Fruit fly (Drosophila melanogaster): ENCODE measurements around the gene Elys.

The Elys gene

DNA sequence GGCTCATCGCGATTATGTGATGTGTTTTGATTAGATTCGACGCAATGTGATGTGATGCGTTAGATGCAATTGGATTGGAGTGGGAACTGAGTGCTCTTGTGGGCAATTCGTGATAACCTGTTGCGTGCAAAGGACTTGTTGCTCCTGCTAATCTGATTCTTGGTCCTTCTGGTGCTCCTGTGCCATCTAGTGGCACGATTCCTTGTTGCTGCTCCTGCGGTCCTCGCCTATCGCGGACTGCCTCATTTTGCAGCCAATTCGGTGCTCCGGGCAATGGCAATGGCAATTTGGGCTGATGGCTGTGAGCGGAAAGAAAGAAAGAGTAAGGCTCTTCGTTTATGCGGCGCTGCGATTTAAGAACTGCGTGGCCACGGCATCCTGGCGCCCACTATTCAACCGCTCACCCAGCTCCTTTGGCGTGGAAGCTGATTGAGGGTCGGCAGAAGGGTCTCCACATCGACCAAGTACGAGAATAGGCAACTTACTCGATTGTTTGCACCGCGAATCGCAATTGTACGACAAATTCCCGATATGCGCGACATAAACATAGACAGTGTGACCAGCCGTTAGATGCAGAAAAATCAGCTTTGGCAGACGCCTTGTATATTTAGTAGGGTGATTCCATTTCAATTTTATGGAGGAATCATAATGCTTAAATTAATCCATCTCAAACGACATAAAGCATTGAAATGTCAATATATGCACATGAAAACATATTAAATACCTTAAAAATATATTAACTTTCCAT is 41.0 kb downstream of the Elys start, which contains the start of gene Mer (continued):
- peak; percentile 18 for TF ChIP-seq Met (GFP tag; optimal IDR thresholded peaks at IDR 0.05)
- TF ChIP-seq Eip75B (GFP tag; optimal IDR thresholded peaks at IDR 0.05): peak; percentile 83
- peak; percentile 76 for TF ChIP-seq Ets21C (GFP tag; optimal IDR thresholded peaks at IDR 0.05)
- peak; percentile 92 for TF ChIP-seq eg (GFP tag; IDR thresholded peaks at IDR 0.05)
- peak; percentile 83 for TF ChIP-seq CG6854 (GFP tag; optimal IDR thresholded peaks at IDR 0.05)
- peak; percentile 59 for TF ChIP-seq CG11762 (GFP tag; optimal IDR thresholded peaks at IDR 0.05; ENCODE audit: insufficient read depth)
- peak; percentile 65 for TF ChIP-seq spab (GFP tag; optimal IDR thresholded peaks at IDR 0.05)
- peak in 1 of 2 experiments; percentile 72 for TF ChIP-seq salr (GFP tag; optimal IDR thresholded peaks at IDR 0.05)
- TF ChIP-seq pdm3 (GFP tag; optimal IDR thresholded peaks at IDR 0.05): peak; percentile 23
- peak; percentile 78 for TF ChIP-seq CG34406 (GFP tag; optimal IDR thresholded peaks at IDR 0.05)
- peak; percentile 80 for TF ChIP-seq CG8632 (GFP tag; optimal IDR thresholded peaks at IDR 0.05)
- TF ChIP-seq Eip78C (GFP tag): peak; percentile 94
- TF ChIP-seq Ets96B (tag; optimal IDR thresholded peaks at IDR 0.05): peak; percentile 82
- peak; percentile 83 for TF ChIP-seq cyc (GFP tag; optimal IDR thresholded peaks at IDR 0.05)
- TF ChIP-seq Sox15 (GFP tag; optimal IDR thresholded peaks at IDR 0.05): peak; percentile 73
- TF ChIP-seq ss (GFP tag; optimal IDR thresholded peaks at IDR 0.05): peak; percentile 81 to 85
- TF ChIP-seq Lpt (GFP tag; optimal IDR thresholded peaks at IDR 0.05): peak; percentile 84

DNA sequence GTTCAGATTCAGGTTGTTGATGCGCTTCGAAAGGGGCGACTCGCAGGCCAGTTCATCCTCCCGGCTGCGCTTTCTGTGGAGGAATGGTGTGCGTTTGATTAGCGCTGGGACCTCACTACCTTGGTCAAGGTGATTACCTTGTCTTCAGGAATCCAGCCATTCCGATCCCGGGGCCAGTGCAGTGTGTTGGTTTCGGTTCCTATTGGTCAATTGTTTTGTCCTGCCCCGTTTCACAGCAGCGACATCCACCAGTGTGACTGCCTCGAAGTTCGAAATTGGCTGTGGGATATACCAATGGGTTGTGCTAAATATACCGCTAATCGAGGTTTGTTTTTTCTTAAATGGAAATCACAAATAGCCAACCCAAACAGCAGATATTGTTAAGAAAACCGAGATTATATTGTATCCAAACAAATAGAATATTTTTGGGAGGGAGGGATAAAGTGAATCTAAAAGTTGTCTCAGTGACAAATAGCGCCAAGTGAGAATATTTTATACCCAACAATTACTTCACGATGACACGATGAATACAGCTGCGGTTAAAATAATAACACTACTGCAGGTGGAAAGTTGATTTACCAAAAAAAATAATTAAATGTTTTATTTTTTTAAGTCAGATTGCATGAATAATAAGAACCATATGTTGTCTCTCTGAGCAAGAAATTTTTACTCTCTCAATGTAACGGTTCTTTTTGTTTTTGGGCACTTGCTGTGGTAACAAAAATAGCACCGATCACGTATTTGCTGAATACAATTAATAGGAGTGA is 42.9 kb downstream of the Elys start, which contains the start of gene CG14229:
CG14229 (minus strand) TSS at position 459 of the 767 bp plus-strand sequence.
- TF ChIP-seq pdm3 (GFP tag; optimal IDR thresholded peaks at IDR 0.05): peak; percentile 56
- no peak for TF ChIP-seq CG4318 (GFP tag; optimal IDR thresholded peaks at IDR 0.05)
- no peak for TF ChIP-seq Blimp-1 (GFP tag; optimal IDR thresholded peaks at IDR 0.05)
- peak; percentile 35; the same call in 1 of the 3 replicates for TF ChIP-seq CG8119 (GFP tag; IDR thresholded peaks at IDR 0.05)
- TF ChIP-seq CG11294 (GFP tag; IDR thresholded peaks at IDR 0.05): no peak
- no peak for TF ChIP-seq dac (GFP tag; optimal IDR thresholded peaks at IDR 0.05)
- peak; percentile 22 for TF ChIP-seq Sox14 (GFP tag; optimal IDR thresholded peaks at IDR 0.05)
- TF ChIP-seq eg (GFP tag; IDR thresholded peaks at IDR 0.05): peak; percentile 57; the same call in 2 of the 3 replicates
- TF ChIP-seq fd59A (GFP tag; optimal IDR thresholded peaks at IDR 0.05): no peak
- TF ChIP-seq Gug (GFP tag; IDR thresholded peaks at IDR 0.05): peak; percentile 38
- peak; percentile 28 for TF ChIP-seq esn (GFP tag; optimal IDR thresholded peaks at IDR 0.05)
- TF ChIP-seq cyc (GFP tag; optimal IDR thresholded peaks at IDR 0.05): peak; percentile 32
- TF ChIP-seq CG6276 (GFP tag; optimal IDR thresholded peaks at IDR 0.05): no peak
- TF ChIP-seq fd85E (GFP tag; optimal IDR thresholded peaks at IDR 0.05): no peak
- peak; percentile 30 for TF ChIP-seq Sox102F (GFP tag; optimal IDR thresholded peaks at IDR 0.05)
- TF ChIP-seq CG8632 (GFP tag; optimal IDR thresholded peaks at IDR 0.05): peak; percentile 27
- no peak for TF ChIP-seq fkh (GFP tag; optimal IDR thresholded peaks at IDR 0.05)
- TF ChIP-seq Hr4 (GFP tag; optimal IDR thresholded peaks at IDR 0.05): peak; percentile 39
- TF ChIP-seq CG11902 (GFP tag; optimal IDR thresholded peaks at IDR 0.05): no peak
- TF ChIP-seq CG16779 (tag; optimal IDR thresholded peaks at IDR 0.05): no peak
- TF ChIP-seq acj6 (GFP tag; optimal IDR thresholded peaks at IDR 0.05): peak; percentile 37
- TF ChIP-seq CG6854 (GFP tag; optimal IDR thresholded peaks at IDR 0.05): no peak
- TF ChIP-seq CG15336 (GFP tag; IDR thresholded peaks at IDR 0.05): peak; percentile 61
- peak; percentile 43 for TF ChIP-seq CG32006 (GFP tag; optimal IDR thresholded peaks at IDR 0.05)
- TF ChIP-seq Hr38 (GFP tag; optimal IDR thresholded peaks at IDR 0.05): no peak
- TF ChIP-seq Eip93F (GFP tag; optimal IDR thresholded peaks at IDR 0.05): no peak
- peak; percentile 39 for TF ChIP-seq lz (GFP tag; optimal IDR thresholded peaks at IDR 0.05)
- TF ChIP-seq ss (GFP tag; optimal IDR thresholded peaks at IDR 0.05): no peak
- TF ChIP-seq CG6792 (GFP tag; optimal IDR thresholded peaks at IDR 0.05): peak; percentile 34
- peak; percentile 29 for TF ChIP-seq Met (GFP tag; optimal IDR thresholded peaks at IDR 0.05)
- TF ChIP-seq CG11762 (GFP tag; optimal IDR thresholded peaks at IDR 0.05; ENCODE audit: insufficient read depth): no peak
- TF ChIP-seq OdsH (GFP tag; optimal IDR thresholded peaks at IDR 0.05): peak; percentile 44
- TF ChIP-seq spab (GFP tag; optimal IDR thresholded peaks at IDR 0.05): no peak
- TF ChIP-seq CG3032 (tag; optimal IDR thresholded peaks at IDR 0.05): no peak
- no peak for TF ChIP-seq Ets96B (tag; optimal IDR thresholded peaks at IDR 0.05)
- no peak for TF ChIP-seq vri (GFP tag; optimal IDR thresholded peaks at IDR 0.05)
- no peak for TF ChIP-seq Eip75B (GFP tag; optimal IDR thresholded peaks at IDR 0.05)
- TF ChIP-seq CG6808 (GFP tag; optimal IDR thresholded peaks at IDR 0.05): no peak
- no peak for TF ChIP-seq CG1621 (tag; optimal IDR thresholded peaks at IDR 0.05)
